Fruit fly (Drosophila melanogaster) whole organism, embryonic: ENCODE data around the gene svp.
A peak's percentile ranks its signal among the peaks of the same experiment; 100 is the strongest.

ENCODE experiments used
- Asciz ChIP-seq: fragments of 200-800 bp; sonication (Bioruptor generic); optimal IDR thresholded peaks from 2 replicates; lab custom pipeline; 2017; ENCODE audit warnings: missing biosample characterization, mild to moderate bottlenecking, missing genetic modification characterization, missing genetic modification reagents
- CG10565 ChIP-seq: fragments of 200-800 bp; sonication (Bioruptor generic); optimal IDR thresholded peaks from 3 replicates; lab custom pipeline; 2016; ENCODE audit warnings: missing biosample characterization, mild to moderate bottlenecking, missing genetic modification characterization
- CG12104 ChIP-seq: fragments of 200-800 bp; sonication (Bioruptor generic); optimal IDR thresholded peaks from 3 replicates; lab custom pipeline; 2016; ENCODE audit warnings: missing biosample characterization, missing genetic modification characterization
- CG12299 ChIP-seq: fragments of 200-800 bp; sonication (Bioruptor generic); optimal IDR thresholded peaks from 2 replicates; lab custom pipeline; 2018; ENCODE audit warnings: missing biosample characterization, mild to moderate bottlenecking, missing genetic modification characterization
- CG14965 ChIP-seq: fragments of 200-800 bp; sonication (Bioruptor generic); optimal IDR thresholded peaks from 2 replicates; lab custom pipeline; 2016; ENCODE audit warnings: missing biosample characterization, missing genetic modification characterization, borderline replicate concordance
- CG2199 ChIP-seq: fragments of 200-800 bp; sonication (Bioruptor generic); IDR thresholded peaks from 3 replicates; pipeline ENCODE4 v1.3.6; 2022; ENCODE audit warnings: missing biosample characterization, missing genetic modification characterization
- CG2889 ChIP-seq: fragments of 200-800 bp; sonication (Bioruptor generic); IDR thresholded peaks from 3 replicates; pipeline ENCODE4 v1.3.6; 2022; ENCODE audit warnings: missing biosample characterization, missing genetic modification characterization
- CG4424 ChIP-seq: fragments of 200-800 bp; sonication (Bioruptor generic); optimal IDR thresholded peaks from 3 replicates; lab custom pipeline; 2016; ENCODE audit warnings: missing biosample characterization, missing genetic modification characterization
- CG4854 ChIP-seq: fragments of 200-800 bp; sonication (Bioruptor generic); optimal IDR thresholded peaks from 2 replicates; lab custom pipeline; 2016; ENCODE audit warnings: missing biosample characterization, missing genetic modification characterization, inconsistent platforms
- CG7786 ChIP-seq: fragments of 200-800 bp; sonication (Bioruptor generic); optimal IDR thresholded peaks from 2 replicates; lab custom pipeline; 2016; ENCODE audit warnings: missing biosample characterization, missing genetic modification characterization
- CG7963 ChIP-seq: fragments of 200-800 bp; sonication (Bioruptor generic); IDR thresholded peaks from 3 replicates; pipeline ENCODE4 v1.3.6; 2022; ENCODE audit warnings: missing biosample characterization, missing genetic modification characterization; ENCODE audit not compliant: partially characterized antibody
- CG8765 ChIP-seq: fragments of 200-800 bp; sonication (Bioruptor generic); IDR thresholded peaks from 2 replicates; pipeline ENCODE4 v1.3.6; 2022; ENCODE audit warnings: missing biosample characterization, missing genetic modification characterization
- CG8924 ChIP-seq: fragments of 200-800 bp; optimal IDR thresholded peaks from 3 replicates; lab custom pipeline; 2019; ENCODE audit warnings: missing biosample characterization, mild to moderate bottlenecking, missing genetic modification characterization, moderate library complexity
- CG8944 ChIP-seq: fragments of 200-800 bp; sonication (Bioruptor generic); optimal IDR thresholded peaks from 3 replicates; lab custom pipeline; 2016; ENCODE audit warnings: missing biosample characterization, missing genetic modification characterization
- CG9727 ChIP-seq: fragments of 200-800 bp; sonication (Bioruptor generic); optimal IDR thresholded peaks from 3 replicates; lab custom pipeline; 2017; ENCODE audit warnings: missing biosample characterization, mild to moderate bottlenecking, missing genetic modification characterization
- CoRest ChIP-seq: fragments of 200-800 bp; sonication (Bioruptor generic); optimal IDR thresholded peaks from 3 replicates; lab custom pipeline; 2018; ENCODE audit warnings: missing biosample characterization, mild to moderate bottlenecking, missing genetic modification characterization, moderate library complexity
- D ChIP-seq, 2 experiments: fragments of 200-800 bp in 1 of 2; fragments of >200 bp in 1 of 2; sonication (Bioruptor generic) in 1 of 2; optimal IDR thresholded peaks; 2 replicates in 1 of 2; 3 replicates in 1 of 2; lab custom pipeline; 2017; ENCODE audit warnings: mild to moderate bottlenecking in 1 of 2, missing biosample characterization in 1 of 2, missing genetic modification characterization in 1 of 2, missing genetic modification reagents in 1 of 2
- Dfd ChIP-seq, 2 experiments: fragments of >200 bp; optimal IDR thresholded peaks; 2 replicates each; lab custom pipeline; 2017; ENCODE audit warnings: missing biosample characterization in 2 of 2, missing genetic modification characterization in 2 of 2
- Dip3 ChIP-seq: fragments of 200-800 bp; sonication (Bioruptor generic); optimal IDR thresholded peaks from 3 replicates; lab custom pipeline; 2016; ENCODE audit warnings: missing biosample characterization, missing genetic modification characterization
- Dp ChIP-seq: fragments of 200-800 bp; sonication (Bioruptor generic); optimal IDR thresholded peaks from 2 replicates; lab custom pipeline; 2018; ENCODE audit warnings: missing biosample characterization, mild to moderate bottlenecking, missing genetic modification characterization, moderate library complexity
- E2f2 ChIP-seq: fragments of 200-800 bp; sonication (Bioruptor generic); IDR thresholded peaks from 2 replicates; pipeline ENCODE4 v1.3.6; 2022; ENCODE audit warnings: missing biosample characterization, missing genetic modification characterization
- Fer1 ChIP-seq: fragments of 200-800 bp; sonication (Bioruptor generic); optimal IDR thresholded peaks from 2 replicates; lab custom pipeline; 2017; ENCODE audit warnings: missing biosample characterization, mild to moderate bottlenecking, missing genetic modification characterization
- HHEX ChIP-seq: fragments of 200-800 bp; sonication (Bioruptor generic); optimal IDR thresholded peaks from 3 replicates; lab custom pipeline; 2017; ENCODE audit warnings: missing biosample characterization, mild to moderate bottlenecking, missing genetic modification characterization, missing genetic modification reagents
- HmgZ ChIP-seq: fragments of 200-800 bp; sonication (Bioruptor generic); optimal IDR thresholded peaks from 2 replicates; lab custom pipeline; 2018; ENCODE audit warnings: missing biosample characterization, mild to moderate bottlenecking, missing genetic modification characterization
- Hsf ChIP-seq: fragments of 200-800 bp; sonication (Bioruptor generic); optimal IDR thresholded peaks from 3 replicates; lab custom pipeline; 2016; ENCODE audit warnings: missing biosample characterization, missing genetic modification characterization
- Kr ChIP-seq: fragments of 200-800 bp; sonication (Bioruptor generic); optimal IDR thresholded peaks from 2 replicates; lab custom pipeline; 2017; ENCODE audit warnings: missing biosample characterization, mild to moderate bottlenecking, missing genetic modification characterization
- Lim3 ChIP-seq: fragments of 200-800 bp; sonication (Bioruptor generic); IDR thresholded peaks from 2 replicates; pipeline ENCODE4 v1.3.6; 2022; ENCODE audit warnings: missing biosample characterization, missing genetic modification characterization
- Opbp ChIP-seq: fragments of 200-800 bp; sonication (Bioruptor generic); IDR thresholded peaks from 3 replicates; pipeline ENCODE4 v1.3.6; 2022; ENCODE audit warnings: missing biosample characterization, missing genetic modification characterization; ENCODE audit not compliant: partially characterized antibody
- Rfx ChIP-seq: fragments of 200-800 bp; sonication (Bioruptor generic); IDR thresholded peaks from 2 replicates; pipeline ENCODE4 v1.3.6; 2022; ENCODE audit warnings: missing biosample characterization, missing genetic modification characterization
- Rx ChIP-seq: fragments of 200-800 bp; sonication (Bioruptor generic); IDR thresholded peaks from 2 replicates; pipeline ENCODE4 v1.3.6; 2022; ENCODE audit warnings: missing biosample characterization, missing genetic modification characterization
- Six4 ChIP-seq: fragments of 200-800 bp; sonication (Bioruptor generic); optimal IDR thresholded peaks from 2 replicates; lab custom pipeline; 2016; ENCODE audit warnings: missing biosample characterization, missing genetic modification characterization
- Sry-β ChIP-seq: fragments of 200-800 bp; sonication (Bioruptor generic); optimal IDR thresholded peaks from 2 replicates; lab custom pipeline; 2018; ENCODE audit warnings: missing biosample characterization, mild to moderate bottlenecking, missing genetic modification characterization, moderate library complexity
- Taf1 ChIP-seq: fragments of 200-800 bp; sonication (Bioruptor generic); IDR thresholded peaks from 2 replicates; pipeline ENCODE4 v1.3.6; 2022; ENCODE audit warnings: missing biosample characterization, missing genetic modification characterization
- Trl ChIP-seq, 3 experiments: fragments of >200 bp in 2 of 3; fragments of 200-800 bp in 1 of 3; sonication (Bioruptor generic) in 1 of 3; optimal IDR thresholded peaks; 2 replicates in 1 of 3; 3 replicates in 2 of 3; lab custom pipeline; 2016 to 2017; ENCODE audit warnings: missing biosample characterization in 1 of 3, missing genetic modification characterization in 1 of 3
- abd-A ChIP-seq: fragments of 200-800 bp; sonication (Bioruptor generic); optimal IDR thresholded peaks from 3 replicates; lab custom pipeline; 2019; ENCODE audit warnings: missing biosample characterization, mild to moderate bottlenecking, missing genetic modification characterization, moderate library complexity
- cad ChIP-seq: fragments of >200 bp; optimal IDR thresholded peaks from 2 replicates; lab custom pipeline; 2017; ENCODE audit warnings: missing biosample characterization, missing genetic modification characterization
- chn ChIP-seq: fragments of 200-800 bp; sonication (Bioruptor generic); optimal IDR thresholded peaks from 2 replicates; lab custom pipeline; 2016; ENCODE audit warnings: missing biosample characterization, missing genetic modification characterization
- luna ChIP-seq: fragments of 200-800 bp; sonication (Bioruptor generic); optimal IDR thresholded peaks from 2 replicates; lab custom pipeline; 2016; ENCODE audit warnings: missing biosample characterization, missing genetic modification characterization
- mld ChIP-seq: fragments of 200-800 bp; sonication (Bioruptor generic); IDR thresholded peaks from 3 replicates; pipeline ENCODE4 v1.3.6; 2022; ENCODE audit warnings: missing biosample characterization, missing genetic modification characterization; ENCODE audit not compliant: partially characterized antibody
- odd ChIP-seq: fragments of 200-800 bp; sonication (Bioruptor generic); optimal IDR thresholded peaks from 2 replicates; lab custom pipeline; 2017; ENCODE audit warnings: missing biosample characterization, mild to moderate bottlenecking, missing genetic modification characterization
- row ChIP-seq: fragments of 200-800 bp; sonication (Bioruptor generic); IDR thresholded peaks from 3 replicates; pipeline ENCODE4 v1.3.6; 2022; ENCODE audit warnings: missing biosample characterization, missing genetic modification characterization
- sna ChIP-seq: fragments of 200-800 bp; sonication (Bioruptor generic); IDR thresholded peaks from 2 replicates; pipeline ENCODE4 v1.3.6; 2022; ENCODE audit warnings: missing biosample characterization, missing genetic modification characterization; ENCODE audit not compliant: partially characterized antibody
- tll ChIP-seq, 2 experiments: fragments of 200-800 bp in 1 of 2; fragments of >200 bp in 1 of 2; sonication (Bioruptor generic) in 1 of 2; optimal IDR thresholded peaks; 2 replicates each; lab custom pipeline; 2017 to 2019; ENCODE audit warnings: missing biosample characterization in 2 of 2, missing genetic modification characterization in 2 of 2, mild to moderate bottlenecking in 1 of 2, moderate library complexity in 1 of 2
- trem ChIP-seq: fragments of 200-800 bp; optimal IDR thresholded peaks from 3 replicates; lab custom pipeline; 2019; ENCODE audit warnings: missing biosample characterization, mild to moderate bottlenecking, missing genetic modification characterization, moderate library complexity
- zen ChIP-seq: fragments of 200-800 bp; sonication (Bioruptor generic); optimal IDR thresholded peaks from 3 replicates; lab custom pipeline; 2018; ENCODE audit warnings: missing biosample characterization, mild to moderate bottlenecking, missing genetic modification characterization, moderate library complexity
- zf30C ChIP-seq: fragments of 200-800 bp; sonication (Bioruptor generic); optimal IDR thresholded peaks from 3 replicates; lab custom pipeline; 2018; ENCODE audit warnings: missing biosample characterization, mild to moderate bottlenecking, missing genetic modification characterization

The svp gene

DNA sequence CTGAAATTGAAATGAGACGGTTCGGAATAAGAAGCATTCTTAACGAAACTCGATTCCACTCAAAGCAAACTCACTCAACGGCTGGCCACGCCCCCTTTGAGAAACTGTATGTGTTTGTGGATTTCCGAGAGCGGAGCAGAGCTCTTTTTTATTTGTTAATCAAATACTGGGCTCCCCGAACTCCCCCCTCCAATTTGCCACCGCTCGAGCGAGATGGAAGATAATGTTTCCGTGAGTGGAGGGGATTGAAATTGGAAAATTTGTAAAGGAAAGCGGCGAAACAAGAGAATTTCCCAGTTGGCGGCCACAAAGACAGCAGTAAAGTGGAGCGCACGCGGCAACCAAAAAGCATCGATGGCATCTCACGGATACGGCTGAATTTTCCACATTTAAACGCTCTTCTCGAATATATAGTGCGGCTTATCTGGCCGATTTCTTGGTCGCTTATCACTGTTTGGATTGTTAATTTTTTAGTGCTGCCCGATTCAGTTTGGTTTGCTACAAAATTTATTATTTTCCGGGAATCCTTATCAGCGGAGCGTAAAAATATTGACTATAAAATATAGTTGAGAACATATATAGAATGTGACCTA, 14.0 kb upstream of the svp start (continued):
- no peak for TF ChIP-seq CG12104 (GFP tag; lab: Kevin White, UChicago)
- TF ChIP-seq Hsf (GFP tag; lab: Kevin White, UChicago): no peak
- no peak for TF ChIP-seq odd (GFP tag; lab: Kevin White, UChicago)
- TF ChIP-seq luna (GFP tag; lab: Kevin White, UChicago): no peak
- no peak for TF ChIP-seq Fer1 (GFP tag; lab: Kevin White, UChicago)
- no peak for TF ChIP-seq CG9727 (GFP tag; lab: Kevin White, UChicago)
- TF ChIP-seq CG8944 (GFP tag; lab: Kevin White, UChicago): no peak
- no peak for TF ChIP-seq zf30C (GFP tag; lab: Kevin White, UChicago)
- no peak for TF ChIP-seq Dip3 (GFP tag; lab: Kevin White, UChicago)
- TF ChIP-seq Rx: no peak
- no peak for TF ChIP-seq chn (GFP tag; lab: Kevin White, UChicago)
- no peak for TF ChIP-seq Sry-β (GFP tag; lab: Kevin White, UChicago)
- TF ChIP-seq Opbp (GFP tag; lab: Robert Waterston, UW): 0 out of 3 replicates have a peak, but pooled peaks have one; percentile 10
- TF ChIP-seq mld (GFP tag; lab: Robert Waterston, UW): no peak
- 0 out of 2 replicates have a peak, but pooled peaks have one; percentile 9 for TF ChIP-seq Rfx (GFP tag; lab: Robert Waterston, UW)
- no peak for TF ChIP-seq CG10565
- TF ChIP-seq row: no peak
- no peak for TF ChIP-seq CG8765 (GFP tag; lab: Robert Waterston, UW)
- no peak for TF ChIP-seq HHEX (GFP tag; lab: Kevin White, UChicago)
- TF ChIP-seq CG8924 (tag; lab: Kevin White, UChicago): no peak
- peak; percentile 87; the same call in 2 of the 3 replicates for TF ChIP-seq CG2199 (GFP tag; lab: Robert Waterston, UW)
- TF ChIP-seq Dfd (GFP tag; optimal IDR thresholded peaks at IDR 0.05; lab: Kevin White, UChicago): no peak
- TF ChIP-seq abd-A (tag; lab: Kevin White, UChicago): no peak
- TF ChIP-seq sna (GFP tag; lab: Robert Waterston, UW): 0 out of 2 replicates have a peak, but pooled peaks have one; percentile 14
- no peak for TF ChIP-seq Dp (GFP tag; lab: Kevin White, UChicago)
- no peak for TF ChIP-seq CG7963
- TF ChIP-seq HmgZ (tag; lab: Kevin White, UChicago): no peak
- TF ChIP-seq CG2889 (GFP tag; lab: Robert Waterston, UW): no peak
- no peak for TF ChIP-seq Taf1
- TF ChIP-seq E2f2: no peak
- no peak for TF ChIP-seq CoRest (tag; lab: Kevin White, UChicago)
- TF ChIP-seq Lim3 (GFP tag; lab: Robert Waterston, UW): no peak
- no peak for TF ChIP-seq CG4854 (GFP tag; lab: Kevin White, UChicago)
- no peak for TF ChIP-seq CG14965
- no peak for TF ChIP-seq Six4 (GFP tag; lab: Kevin White, UChicago)
- peak; percentile 59 to 69 for TF ChIP-seq Trl (optimal IDR thresholded peaks at IDR 0.05; lab: Kevin White, UChicago)
- no peak for TF ChIP-seq Trl (GFP tag; optimal IDR thresholded peaks at IDR 0.05; lab: Kevin White, UChicago)
- TF ChIP-seq CG4424 (GFP tag; lab: Kevin White, UChicago): no peak
- TF ChIP-seq trem (tag; lab: Kevin White, UChicago): no peak
- TF ChIP-seq CG7786: no peak

- TF ChIP-seq cad (GFP tag; lab: Kevin White, UChicago): peak; percentile 83
- TF ChIP-seq tll (GFP tag; optimal IDR thresholded peaks at IDR 0.05; lab: Kevin White, UChicago): peak in 1 of 2 experiments; percentile 93
- TF ChIP-seq zen (tag; lab: Kevin White, UChicago): peak; percentile 61
- TF ChIP-seq Asciz: no peak
- TF ChIP-seq Kr (GFP tag; lab: Kevin White, UChicago): peak; percentile 5
- peak; percentile 92 for TF ChIP-seq D (optimal IDR thresholded peaks at IDR 0.05; lab: Kevin White, UChicago)
- TF ChIP-seq D (GFP tag; optimal IDR thresholded peaks at IDR 0.05; lab: Kevin White, UChicago): no peak
- TF ChIP-seq CG12299 (tag; lab: Kevin White, UChicago): no peak
- TF ChIP-seq, all 482 proteins: peak for 5
Observed at dm6 chr3R:12248243-12248642, 10.3 kb upstream of the svp start.
